Worm (Caenorhabditis elegans) whole organism, L1 larva: Measurements from ENCODE around the gene M151.2.

Experiments used
- fkh-10 ChIP-seq: sonication (generic microtip); optimal IDR thresholded peaks from 2 replicates; lab custom pipeline; 2017; ENCODE audit warnings: missing biosample characterization, missing genetic modification reagents, missing genetic modification characterization
- hlh-4 ChIP-seq: sonication (generic microtip); optimal IDR thresholded peaks from 2 replicates; lab custom pipeline; 2016; ENCODE audit warnings: mild to moderate bottlenecking, missing genetic modification characterization, missing compliant biosample characterization
- lin-39 ChIP-seq: fragments of 150-350 bp; optimal IDR thresholded peaks from 2 replicates; lab custom pipeline; 2014; ENCODE audit warnings: missing biosample characterization, missing genetic modification reagents, missing genetic modification characterization
- lir-3 ChIP-seq: sonication (generic microtip); optimal IDR thresholded peaks from 2 replicates; lab custom pipeline; 2016; ENCODE audit warnings: mild to moderate bottlenecking, missing genetic modification characterization, moderate library complexity, missing compliant biosample characterization; ENCODE audit not compliant: poor library complexity
- nhr-28 ChIP-seq: fragments of 150-350 bp; optimal IDR thresholded peaks from 2 replicates; lab custom pipeline; 2014; ENCODE audit warnings: missing biosample characterization, missing genetic modification characterization
- nhr-76 ChIP-seq: sonication (generic microtip); optimal IDR thresholded peaks from 2 replicates; lab custom pipeline; 2017; ENCODE audit warnings: missing biosample characterization, missing genetic modification characterization
- unc-130 ChIP-seq: fragments of 150-350 bp; optimal IDR thresholded peaks from 2 replicates; lab custom pipeline; 2017; ENCODE audit warnings: missing biosample characterization, missing genetic modification characterization, inconsistent platforms
- unc-62 ChIP-seq: fragments of 150-350 bp; optimal IDR thresholded peaks from 2 replicates; lab custom pipeline; 2014; ENCODE audit warnings: missing biosample characterization, missing genetic modification reagents, missing genetic modification characterization
- unc-86 ChIP-seq: sonication (generic microtip); optimal IDR thresholded peaks from 2 replicates; lab custom pipeline; 2016; ENCODE audit warnings: missing genetic modification characterization, missing compliant biosample characterization
- zag-1 ChIP-seq: fragments of 150-350 bp; optimal IDR thresholded peaks from 2 replicates; lab custom pipeline; 2014; ENCODE audit warnings: missing biosample characterization, missing genetic modification characterization

DNA sequence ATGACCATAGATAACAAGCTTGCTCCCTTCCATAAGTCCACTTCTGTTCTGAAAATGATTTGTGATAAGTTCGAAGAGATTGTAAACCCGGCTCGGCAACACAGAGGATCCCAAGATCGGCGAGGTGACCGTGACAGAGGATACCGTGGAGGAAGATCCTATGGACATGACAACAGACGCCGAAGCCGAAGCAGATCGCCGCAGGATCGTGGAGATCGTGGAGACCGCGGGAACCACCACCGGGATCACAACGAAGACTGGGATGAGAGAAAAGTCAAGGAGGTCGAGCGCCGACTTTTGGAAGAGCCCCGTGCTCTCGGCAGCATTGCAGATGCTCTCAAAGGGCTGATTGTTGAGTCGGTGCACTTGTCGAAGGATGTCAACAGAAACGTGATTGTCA lies 26.3 kb upstream of the M151.2 start:
- TF ChIP-seq fkh-10 (GFP tag; lab: Kevin White, UChicago) (no peak), unc-86 (tag; lab: Kevin White, UChicago) (no peak), nhr-28 (no peak), unc-130 (tag; lab: Kevin White, UChicago) (no peak), unc-62 (GFP tag; lab: Kevin White, UChicago) (no peak), zag-1 (no peak), hlh-4 (no peak), lin-39 (tag; lab: Kevin White, UChicago) (no peak), nhr-76 (tag; lab: Kevin White, UChicago) (no peak), lir-3 (tag; lab: Kevin White, UChicago) (no peak)
